Worm (Caenorhabditis elegans): ENCODE data around the gene mon-2.

DNA sequence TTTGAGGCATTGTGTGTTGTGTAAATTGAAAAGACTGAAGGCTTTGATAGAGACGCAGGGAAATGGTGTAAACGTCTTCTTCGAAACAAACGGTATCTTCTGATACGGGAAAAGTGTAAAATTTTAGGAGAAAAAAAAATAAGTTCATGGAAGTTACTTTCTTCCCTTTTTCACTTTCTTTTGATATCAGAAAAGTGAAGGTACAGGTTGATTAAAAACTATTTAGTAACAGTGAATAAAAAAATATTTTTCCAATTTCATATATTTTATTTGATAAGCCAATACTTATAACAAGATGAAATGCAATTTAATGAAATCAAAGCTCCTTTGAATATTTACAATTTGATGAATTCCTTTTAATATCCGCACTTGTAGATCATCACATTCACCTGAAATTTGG is 13.8 kb downstream of the mon-2 start, which contains the start of gene col-129:
- TF ChIP-seq sox-4 (tag; optimal IDR thresholded peaks at IDR 0.05): no peak
- TF ChIP-seq mep-1 (tag; optimal IDR thresholded peaks at IDR 0.05): no peak
- no peak for TF ChIP-seq pag-3 (tag; optimal IDR thresholded peaks at IDR 0.05; ENCODE audit: borderline replicate concordance, insufficient read depth)
- TF ChIP-seq zag-1 (tag; optimal IDR thresholded peaks at IDR 0.05): no peak
- no peak for TF ChIP-seq dpl-1 (GFP tag; optimal IDR thresholded peaks at IDR 0.05)
- no peak for TF ChIP-seq ztf-11 (tag; optimal IDR thresholded peaks at IDR 0.05)
- no peak for TF ChIP-seq ama-1 (optimal IDR thresholded peaks at IDR 0.05)
- no peak for TF ChIP-seq ceh-63 (GFP tag; optimal IDR thresholded peaks at IDR 0.05)
- no peak for TF ChIP-seq sptf-1 (tag; optimal IDR thresholded peaks at IDR 0.05)
- TF ChIP-seq unc-62 (GFP tag; optimal IDR thresholded peaks at IDR 0.05): no peak
